Worm (Caenorhabditis elegans): Measurements from ENCODE around the gene F22H10.3.

F22H10.3 gene

ce11 chrX:16681910-16682493, 4.5 kb upstream of the F22H10.3 start (continued):
- TF ChIP-seq lin-54 (GFP tag; optimal IDR thresholded peaks at IDR 0.05) (peak; percentile 90), F22D6.2 (tag; optimal IDR thresholded peaks at IDR 0.05) (peak; percentile 96), ceh-100 (GFP tag; IDR thresholded peaks at IDR 0.05) (peak; percentile 75), Y67H2A.10 (GFP tag; conservative IDR thresholded peaks at IDR 0.05) (peak; percentile 51; the same call in 1 of the 2 replicates), bed-1 (GFP tag; IDR thresholded peaks at IDR 0.05) (no peak), ztf-22 (GFP tag; optimal IDR thresholded peaks at IDR 0.05) (peak; percentile 80), xnd-1 (tag; optimal IDR thresholded peaks at IDR 0.05) (no peak), hlh-12 (tag; optimal IDR thresholded peaks at IDR 0.05) (no peak), rcor-1 (GFP tag; IDR thresholded peaks at IDR 0.05) (peak; percentile 96), chd-7 (tag; optimal IDR thresholded peaks at IDR 0.05) (peak; percentile 95), sdz-38 (tag; optimal IDR thresholded peaks at IDR 0.05) (peak; percentile 18), F55B11.4 (tag; optimal IDR thresholded peaks at IDR 0.05; ENCODE audit: borderline replicate concordance, insufficient read depth) (no peak), hsf-1 (GFP tag; IDR thresholded peaks at IDR 0.05) (no peak), zfh-2 (GFP tag; conservative IDR thresholded peaks at IDR 0.05) (0 out of 2 replicates have a peak, but pooled peaks have one; percentile 37), B0019.2 (GFP tag; conservative IDR thresholded peaks at IDR 0.05) (no peak), fkh-3 (tag; optimal IDR thresholded peaks at IDR 0.05) (no peak), cebp-1 (GFP tag; IDR thresholded peaks at IDR 0.05) (peak; percentile 73; the same call in 1 of the 2 replicates), cebp-1 (tag; optimal IDR thresholded peaks at IDR 0.05) (peak; percentile 96), repo-1 (tag; optimal IDR thresholded peaks at IDR 0.05) (peak; percentile 99), ets-4 (GFP tag; optimal IDR thresholded peaks at IDR 0.05) (peak; percentile 62), ZK185.1 (tag; optimal IDR thresholded peaks at IDR 0.05; ENCODE audit: poor library complexity, severe bottlenecking) (peak; percentile 99), ceh-40 (GFP tag; IDR thresholded peaks at IDR 0.05) (no peak), athp-1 (tag; optimal IDR thresholded peaks at IDR 0.05) (no peak), unc-62 (GFP tag; optimal IDR thresholded peaks at IDR 0.05) (peak; percentile 78), mcd-1 (GFP tag; IDR thresholded peaks at IDR 0.05) (peak; percentile 85), F52B5.7 (tag; optimal IDR thresholded peaks at IDR 0.05) (peak; percentile 61)

DNA sequence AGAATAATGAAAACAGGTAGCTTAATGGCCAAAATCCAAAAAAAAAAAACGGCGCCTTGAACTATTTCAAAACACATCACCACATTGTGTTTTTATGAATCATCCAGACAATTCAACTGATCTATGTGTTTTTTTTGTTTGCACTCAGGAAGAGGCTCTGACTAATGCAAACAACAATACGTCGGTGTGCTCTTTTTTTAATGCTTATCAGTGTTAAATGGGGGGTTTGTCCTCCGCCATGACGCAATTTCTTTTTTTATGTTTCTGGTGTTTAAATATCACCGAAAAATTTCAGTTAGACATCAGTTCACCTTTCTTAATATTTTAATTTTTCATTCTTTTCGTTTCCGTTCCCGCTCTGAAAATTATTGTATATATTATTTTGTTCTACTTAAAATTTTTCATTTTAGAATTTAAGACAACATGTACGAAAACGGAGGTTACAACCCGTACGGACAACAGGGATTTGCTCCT, 1.6 kb upstream of the F22H10.3 start, which contains the start of gene F22H10.2:
Gene F22H10.2 (plus strand): TSS at position 424 of the 474 bp plus-strand sequence.
- TF ChIP-seq ztf-22 (GFP tag; optimal IDR thresholded peaks at IDR 0.05) = no peak
- TF ChIP-seq pha-4 (tag; optimal IDR thresholded peaks at IDR 0.05) = peak; percentile 1
- TF ChIP-seq B0261.1 (tag; optimal IDR thresholded peaks at IDR 0.05) = no peak
- no peak for TF ChIP-seq snpc-1.1 (tag; optimal IDR thresholded peaks at IDR 0.05; ENCODE audit: insufficient read depth)
- no peak for TF ChIP-seq ztf-18 (tag; optimal IDR thresholded peaks at IDR 0.05)
- TF ChIP-seq tbx-9 (tag; optimal IDR thresholded peaks at IDR 0.05; ENCODE audit: borderline replicate concordance) = no peak
- no peak for TF ChIP-seq F22D6.2 (tag; optimal IDR thresholded peaks at IDR 0.05)
- no peak for TF ChIP-seq nhr-120 (GFP tag; IDR thresholded peaks at IDR 0.05)
- TF ChIP-seq hlh-26 (GFP tag; conservative IDR thresholded peaks at IDR 0.05) = no peak
- no peak for TF ChIP-seq lin-26 (GFP tag; IDR thresholded peaks at IDR 0.05)
- TF ChIP-seq mcd-1 (GFP tag; IDR thresholded peaks at IDR 0.05) = no peak
- TF ChIP-seq F37B4.10 (GFP tag; IDR thresholded peaks at IDR 0.05) = no peak
- TF ChIP-seq let-607 (tag; optimal IDR thresholded peaks at IDR 0.05) = no peak
- no peak for TF ChIP-seq mel-28 (tag; optimal IDR thresholded peaks at IDR 0.05; ENCODE audit: borderline replicate concordance)
- TF ChIP-seq cebp-1 (GFP tag; IDR thresholded peaks at IDR 0.05) = no peak
- peak; percentile 38 for TF ChIP-seq cebp-1 (tag; optimal IDR thresholded peaks at IDR 0.05)
- TF ChIP-seq athp-1 (tag; optimal IDR thresholded peaks at IDR 0.05) = no peak
- no peak for TF ChIP-seq F33H1.4 (GFP tag; IDR thresholded peaks at IDR 0.05)
- TF ChIP-seq pbrm-1 (GFP tag; IDR thresholded peaks at IDR 0.05) = no peak
- TF ChIP-seq F39B2.1 (GFP tag; IDR thresholded peaks at IDR 0.05) = no peak
- no peak for TF ChIP-seq egl-44 (GFP tag; IDR thresholded peaks at IDR 0.05)
- TF ChIP-seq nhr-80 (tag; optimal IDR thresholded peaks at IDR 0.05) = peak; percentile 66
